Worm (Caenorhabditis elegans) whole organism, L4/young adult: ENCODE measurements around the gene comt-1.

Experiments used
- W03F9.2 ChIP-seq: fragments of 150-350 bp; optimal IDR thresholded peaks from 2 replicates; lab custom pipeline; 2014; ENCODE audit warnings: missing biosample characterization, missing genetic modification characterization
- dao-5 ChIP-seq: sonication (generic microtip); optimal IDR thresholded peaks from 2 replicates; lab custom pipeline; 2016; ENCODE audit warnings: missing genotype, missing genetic modification characterization, moderate library complexity, missing compliant biosample characterization
- him-1 ChIP-seq: sonication (generic microtip); optimal IDR thresholded peaks from 2 replicates; lab custom pipeline; 2016; ENCODE audit warnings: missing genotype, missing genetic modification reagents, missing genetic modification characterization, missing compliant biosample characterization

Gene comt-1

ce11 chrX:2852388-2852908 is 9.8 kb downstream of the comt-1 start, which contains the start of gene kin-29:
Gene kin-29, minus strand, starts transcription at chrX:2852438.
- TF ChIP-seq dao-5 (peak; percentile 47), him-1 (tag; lab: Kevin White, UChicago) (peak; percentile 79), W03F9.2 (tag; lab: Kevin White, UChicago) (peak; percentile 51)

- TF ChIP-seq dao-5 (no peak), him-1 (tag; lab: Kevin White, UChicago) (no peak), W03F9.2 (tag; lab: Kevin White, UChicago) (no peak)
These were observed 18.8 kb downstream of the comt-1 start for ce11 chrX:2843508-2843907.

DNA sequence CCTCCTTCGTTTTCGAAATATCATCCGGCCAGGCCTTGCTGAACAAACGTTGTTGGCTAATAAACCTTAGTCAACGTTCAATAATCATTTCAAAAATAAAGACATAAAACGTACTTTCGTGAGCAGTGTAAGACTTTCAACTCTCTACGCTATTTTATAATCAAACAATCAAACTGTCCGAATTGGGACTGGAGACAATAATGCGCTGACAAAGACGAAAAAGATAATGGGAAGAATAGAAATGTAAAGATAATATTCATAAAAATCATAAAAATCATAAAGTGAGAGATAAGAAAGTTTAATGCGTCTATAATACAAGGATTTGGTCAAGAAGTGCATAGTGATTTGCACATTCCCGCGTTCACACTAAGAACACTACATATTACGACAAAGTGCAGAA is 20.5 kb downstream of the comt-1 start:
- TF ChIP-seq dao-5 (no peak), him-1 (tag; lab: Kevin White, UChicago) (no peak), W03F9.2 (tag; lab: Kevin White, UChicago) (no peak)

ce11 chrX:2840287-2840686 is 22.0 kb downstream of the comt-1 start, which contains the start of gene Y71H10B.1:
Gene Y71H10B.1, minus strand, starts transcription at chrX:2840292.
- TF ChIP-seq him-1 (tag; lab: Kevin White, UChicago): no peak
- TF ChIP-seq W03F9.2 (tag; lab: Kevin White, UChicago): no peak
- no peak for TF ChIP-seq dao-5

- TF ChIP-seq W03F9.2 (tag; lab: Kevin White, UChicago): no peak
- TF ChIP-seq him-1 (tag; lab: Kevin White, UChicago): no peak
- no peak for TF ChIP-seq dao-5
These were observed 23.7 kb downstream of the comt-1 start for ce11 chrX:2838619-2839018.

- no peak for TF ChIP-seq dao-5
These were observed 24.8 kb downstream of the comt-1 start for ce11 chrX:2837477-2837876.

- no peak for TF ChIP-seq dao-5
- no peak for TF ChIP-seq W03F9.2 (tag; lab: Kevin White, UChicago)
- no peak for TF ChIP-seq him-1 (tag; lab: Kevin White, UChicago)
These were observed 25.5 kb downstream of the comt-1 start for ce11 chrX:2836770-2837169.

ce11 chrX:2827702-2828182 is 34.5 kb downstream of the comt-1 start, which contains the start of gene ssr-2:
Gene ssr-2, minus strand, starts transcription at chrX:2827752.
- TF ChIP-seq him-1 (tag; lab: Kevin White, UChicago) (no peak), dao-5 (no peak), W03F9.2 (tag; lab: Kevin White, UChicago) (no peak)

- no peak for TF ChIP-seq dao-5
These were observed 35.9 kb downstream of the comt-1 start for ce11 chrX:2826337-2826736.

DNA sequence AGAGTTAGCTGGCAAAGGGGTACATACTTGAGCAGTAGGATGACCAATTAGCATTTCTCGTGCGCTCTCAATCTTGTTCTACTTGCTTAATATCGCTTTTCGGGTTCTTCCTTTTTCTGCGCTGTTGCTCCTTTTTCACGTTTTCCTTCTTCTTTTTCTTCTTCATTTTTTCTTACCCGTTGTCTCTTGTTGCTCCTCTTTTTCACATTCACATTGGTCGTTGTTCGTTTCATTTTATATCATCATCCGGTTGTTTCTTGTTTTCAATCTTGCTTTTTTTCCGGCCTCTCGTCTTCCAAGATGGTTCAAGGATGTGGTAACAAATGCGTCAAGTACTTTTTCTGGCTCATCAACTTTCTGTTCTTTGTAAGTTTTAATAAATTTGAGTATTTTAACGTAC is 42.1 kb downstream of the comt-1 start, which contains the start of gene tsp-6:
tsp-6 (plus strand) TSS at position 301 of the 400 bp plus-strand sequence.
- TF ChIP-seq W03F9.2 (tag; lab: Kevin White, UChicago) (no peak), dao-5 (no peak), him-1 (tag; lab: Kevin White, UChicago) (no peak)

- no peak for TF ChIP-seq him-1 (tag; lab: Kevin White, UChicago)
- TF ChIP-seq dao-5: no peak
- TF ChIP-seq W03F9.2 (tag; lab: Kevin White, UChicago): no peak
These were observed 42.5 kb downstream of the comt-1 start for ce11 chrX:2819747-2820146.

ce11 chrX:2818899-2819298 is 43.4 kb downstream of the comt-1 start:
- TF ChIP-seq dao-5: no peak
- TF ChIP-seq him-1 (tag; lab: Kevin White, UChicago): no peak
- TF ChIP-seq W03F9.2 (tag; lab: Kevin White, UChicago): no peak

DNA sequence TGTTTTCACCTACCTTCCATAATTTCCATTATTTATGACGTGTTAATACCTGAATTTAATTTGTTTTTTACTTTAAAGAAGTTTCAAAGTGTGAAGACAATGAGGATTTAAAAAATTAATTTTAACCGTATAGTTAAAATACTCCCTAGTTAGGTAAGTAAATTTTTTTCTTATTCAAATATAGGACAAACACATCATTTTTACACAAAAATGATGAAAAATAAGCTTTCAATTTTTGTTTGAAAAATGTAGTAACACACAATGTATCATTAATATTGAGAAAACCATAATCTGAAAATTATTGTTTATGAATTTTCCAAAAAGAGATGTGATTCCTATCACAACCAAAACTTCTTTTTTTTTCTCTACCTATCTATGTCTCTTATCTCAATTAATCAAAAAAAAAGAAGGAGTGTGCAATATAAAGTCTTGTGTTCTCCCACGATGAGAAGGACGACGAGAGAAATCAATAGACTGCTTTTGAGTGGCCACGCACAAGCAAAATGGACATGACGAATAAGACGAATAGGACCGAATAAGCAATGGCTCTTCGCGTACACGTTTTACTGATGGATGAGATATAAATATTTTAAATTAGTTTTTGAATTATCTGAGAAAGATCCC is 48.1 kb downstream of the comt-1 start, which contains the start of gene C14A11.6:
C14A11.6 (minus strand) TSS at position 51 of the 624 bp plus-strand sequence.
- TF ChIP-seq dao-5: no peak
- TF ChIP-seq him-1 (tag; lab: Kevin White, UChicago): no peak
- no peak for TF ChIP-seq W03F9.2 (tag; lab: Kevin White, UChicago)

ce11 chrX:2809611-2810010 is 52.7 kb downstream of the comt-1 start, which contains the start of gene C14A11.9:
Gene C14A11.9, minus strand, starts transcription at chrX:2809637.
- TF ChIP-seq W03F9.2 (tag; lab: Kevin White, UChicago): peak; percentile 74
- no peak for TF ChIP-seq dao-5
- TF ChIP-seq him-1 (tag; lab: Kevin White, UChicago): peak; percentile 96
